Worm (Caenorhabditis elegans) whole organism, late embryonic: ENCODE results near the gene F49H12.4.

Experiments
- F13H6.1 ChIP-seq: sonication (generic microtip); optimal IDR thresholded peaks from 2 replicates; lab custom pipeline; 2016; ENCODE audit warnings: missing genetic modification characterization, missing compliant biosample characterization
- K09A11.1 ChIP-seq: sonication (generic microtip); optimal IDR thresholded peaks from 2 replicates; lab custom pipeline; 2017; ENCODE audit warnings: antibody characterized with exemption, mild to moderate bottlenecking, missing genetic modification characterization, missing compliant biosample characterization; ENCODE audit not compliant: insufficient read depth
- Y22D7AL.16 ChIP-seq: sonication (generic microtip); optimal IDR thresholded peaks from 2 replicates; lab custom pipeline; 2016; ENCODE audit warnings: missing genetic modification characterization, missing compliant biosample characterization
- ama-1 ChIP-seq: fragments of 150-350 bp; optimal IDR thresholded peaks from 2 replicates; lab custom pipeline; 2014
- ceh-19 ChIP-seq: fragments of 200-800 bp; sonication (Bioruptor generic); optimal IDR thresholded peaks from 2 replicates; lab custom pipeline; 2018; ENCODE audit warnings: mild to moderate bottlenecking, missing genetic modification characterization, missing compliant biosample characterization
- ceh-2 ChIP-seq: sonication (generic microtip); optimal IDR thresholded peaks from 2 replicates; lab custom pipeline; 2016; ENCODE audit warnings: missing genotype, missing genetic modification characterization, missing compliant biosample characterization
- ceh-22 ChIP-seq: sonication (generic microtip); optimal IDR thresholded peaks from 2 replicates; lab custom pipeline; 2017; ENCODE audit warnings: missing biosample characterization, missing genetic modification characterization
- ceh-31 ChIP-seq: sonication (generic microtip); optimal IDR thresholded peaks from 2 replicates; lab custom pipeline; 2016; ENCODE audit warnings: missing genetic modification characterization, missing compliant biosample characterization
- ceh-48 ChIP-seq: sonication (generic microtip); optimal IDR thresholded peaks from 2 replicates; lab custom pipeline; 2016; ENCODE audit warnings: missing genetic modification characterization, inconsistent platforms, missing compliant biosample characterization
- che-1 ChIP-seq: sonication (generic microtip); optimal IDR thresholded peaks from 2 replicates; lab custom pipeline; 2016; ENCODE audit warnings: mild to moderate bottlenecking, missing genetic modification characterization, missing compliant biosample characterization
- dve-1 ChIP-seq: sonication (generic microtip); optimal IDR thresholded peaks from 2 replicates; lab custom pipeline; 2017; ENCODE audit warnings: antibody characterized with exemption, mild to moderate bottlenecking, missing genetic modification characterization, missing compliant biosample characterization
- hlh-30 ChIP-seq: sonication (generic microtip); optimal IDR thresholded peaks from 2 replicates; lab custom pipeline; 2017; ENCODE audit warnings: antibody characterized with exemption, missing genetic modification characterization, missing compliant biosample characterization; ENCODE audit not compliant: insufficient read depth
- lin-11 ChIP-seq: fragments of 200-800 bp; sonication (Bioruptor generic); optimal IDR thresholded peaks from 2 replicates; lab custom pipeline; 2018; ENCODE audit warnings: mild to moderate bottlenecking, missing genetic modification characterization, missing compliant biosample characterization
- madf-2 ChIP-seq: sonication (generic microtip); optimal IDR thresholded peaks from 2 replicates; lab custom pipeline; 2017; ENCODE audit warnings: missing genetic modification characterization, missing compliant biosample characterization
- nhr-11 ChIP-seq: fragments of 150-350 bp; optimal IDR thresholded peaks from 2 replicates; lab custom pipeline; 2014; ENCODE audit warnings: missing biosample characterization, missing genetic modification characterization
- pag-3 ChIP-seq: sonication (generic microtip); optimal IDR thresholded peaks from 2 replicates; lab custom pipeline; 2016; ENCODE audit warnings: missing compliant biosample characterization, missing genetic modification characterization, borderline replicate concordance
- pha-2 ChIP-seq: sonication (generic microtip); optimal IDR thresholded peaks from 2 replicates; lab custom pipeline; 2017; ENCODE audit warnings: mild to moderate bottlenecking, missing genetic modification characterization, missing compliant biosample characterization
- pha-4 ChIP-seq: fragments of 150-350 bp; optimal IDR thresholded peaks from 2 replicates; lab custom pipeline; 2018; ENCODE audit warnings: missing biosample characterization, missing genetic modification reagents, missing genetic modification characterization
- pros-1 ChIP-seq: fragments of 150-350 bp; optimal IDR thresholded peaks from 2 replicates; lab custom pipeline; 2014; ENCODE audit warnings: missing biosample characterization, missing genetic modification reagents, missing genetic modification characterization
- ref-2 ChIP-seq: sonication (generic microtip); optimal IDR thresholded peaks from 2 replicates; lab custom pipeline; 2016; ENCODE audit warnings: missing genetic modification characterization, missing compliant biosample characterization
- rnt-1 ChIP-seq: sonication (generic microtip); optimal IDR thresholded peaks from 2 replicates; lab custom pipeline; 2016; ENCODE audit warnings: missing genetic modification characterization, missing compliant biosample characterization
- sdc-2 ChIP-seq: sonication (generic microtip); optimal IDR thresholded peaks from 2 replicates; lab custom pipeline; 2016; ENCODE audit warnings: missing genotype, missing genetic modification characterization, missing compliant biosample characterization
- sox-2 ChIP-seq: fragments of 200-800 bp; sonication (Bioruptor generic); IDR thresholded peaks from 2 replicates; pipeline ENCODE4 v1.3.6; 2022; ENCODE audit warnings: missing genetic modification reagents, missing genetic modification characterization, missing compliant biosample characterization
- sox-4 ChIP-seq: sonication (generic microtip); optimal IDR thresholded peaks from 2 replicates; lab custom pipeline; 2017; ENCODE audit warnings: mild to moderate bottlenecking, missing genetic modification characterization, inconsistent platforms, missing compliant biosample characterization
- tbx-2 ChIP-seq: sonication (generic microtip); optimal IDR thresholded peaks from 2 replicates; lab custom pipeline; 2016; ENCODE audit warnings: missing genetic modification characterization, missing compliant biosample characterization
- unc-42 ChIP-seq: sonication (generic microtip); optimal IDR thresholded peaks from 2 replicates; lab custom pipeline; 2016; ENCODE audit warnings: missing genotype, missing genetic modification characterization, missing compliant biosample characterization
- unc-55 ChIP-seq: sonication (generic microtip); optimal IDR thresholded peaks from 2 replicates; lab custom pipeline; 2017; ENCODE audit warnings: missing biosample characterization, missing genetic modification reagents, missing genetic modification characterization
- unc-86 ChIP-seq: sonication (generic microtip); optimal IDR thresholded peaks from 2 replicates; lab custom pipeline; 2016; ENCODE audit warnings: missing genetic modification characterization, missing compliant biosample characterization
- zip-5 ChIP-seq: sonication (generic microtip); optimal IDR thresholded peaks from 2 replicates; lab custom pipeline; 2016; ENCODE audit warnings: missing genetic modification characterization, missing compliant biosample characterization

F49H12.4 gene

DNA sequence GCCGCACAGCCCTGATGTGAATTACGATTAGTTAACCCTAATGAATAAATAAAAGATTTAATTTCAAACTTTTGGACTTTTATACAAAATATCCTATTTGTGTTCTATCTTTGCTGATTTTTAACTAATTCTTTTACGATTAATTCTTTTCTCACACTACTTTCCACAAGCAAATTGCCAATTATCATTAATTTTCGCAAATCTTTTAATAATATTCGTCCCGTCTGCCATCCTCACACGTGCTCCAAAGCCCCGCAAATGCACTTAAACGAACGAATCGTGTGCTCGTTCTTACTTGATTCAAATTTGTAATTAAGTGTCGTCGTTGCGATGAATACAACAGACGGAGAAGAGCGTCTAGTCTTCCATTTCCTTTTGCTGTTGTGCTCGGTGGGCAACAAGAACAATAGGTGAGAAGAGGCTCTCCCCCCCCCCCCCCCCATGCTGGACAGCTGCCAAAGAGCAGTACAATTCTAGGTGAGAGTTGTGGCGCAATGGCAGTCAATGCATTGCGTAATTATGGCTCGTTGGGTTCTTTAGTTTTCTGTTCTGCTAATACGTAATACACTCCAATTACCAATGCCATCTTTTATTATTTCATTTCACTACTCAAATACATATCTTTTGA is 35.0 kb upstream of the F49H12.4 start:
- TF ChIP-seq ceh-31 (tag; lab: Kevin White, UChicago) (peak; percentile 45), sox-2 (GFP tag; lab: Robert Waterston, UW) (peak; percentile 55), pha-4 (tag; lab: Kevin White, UChicago) (no peak), unc-42 (tag; lab: Kevin White, UChicago) (peak; percentile 96)

DNA sequence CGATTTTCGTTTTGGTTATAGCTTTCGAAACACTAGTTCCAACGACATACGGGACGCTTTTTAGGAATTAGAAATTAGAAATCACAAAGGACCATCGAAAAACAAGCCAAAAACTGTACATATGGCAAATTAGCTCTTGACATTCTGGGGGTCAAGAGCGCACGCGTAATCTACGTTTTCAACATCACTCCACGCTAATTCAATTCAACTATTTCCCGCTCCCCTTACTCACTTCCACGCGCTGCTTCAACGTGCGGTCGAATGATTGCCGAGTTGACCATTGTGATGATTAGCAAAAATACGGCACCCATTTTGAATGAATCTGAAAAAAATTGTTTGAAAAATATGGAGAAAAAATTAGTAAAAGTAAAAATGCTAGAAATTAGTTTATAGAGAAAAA is 34.0 kb upstream of the F49H12.4 start:
- TF ChIP-seq unc-42 (tag; lab: Kevin White, UChicago) (peak; percentile 74), F13H6.1 (no peak)

DNA sequence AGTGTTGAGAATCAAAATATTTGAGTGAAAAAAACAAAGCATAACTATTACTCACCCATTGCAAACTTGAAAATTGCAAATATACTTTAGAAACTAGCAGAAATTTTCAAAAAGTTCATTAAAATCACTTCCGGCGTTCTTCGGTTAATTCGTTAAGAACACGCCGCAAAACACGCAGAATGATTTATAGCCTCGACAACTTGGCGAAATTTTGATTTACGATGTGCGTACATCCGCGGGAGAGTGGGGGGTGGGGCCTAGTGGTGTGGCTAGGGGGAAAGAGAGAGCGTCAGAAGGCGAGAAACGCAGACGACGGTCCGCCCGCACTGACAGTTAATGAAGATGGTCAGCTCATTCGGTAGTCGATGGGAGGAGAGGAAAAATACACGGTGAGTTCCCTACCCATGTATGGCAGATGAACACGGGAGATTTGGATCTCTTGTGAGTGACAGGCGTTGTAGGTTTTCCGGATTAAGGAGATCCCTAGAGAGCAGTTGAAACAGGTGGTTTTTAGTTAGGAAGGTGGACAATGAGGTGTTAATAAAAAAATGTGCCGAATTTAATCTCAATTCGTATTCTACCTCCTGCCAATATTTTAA is 33.4 kb upstream of the F49H12.4 start, which contains the start of gene igcm-4:
Gene igcm-4, minus strand, starts transcription at position 237 of the 599 bp plus-strand sequence.
- no peak for TF ChIP-seq sox-2 (GFP tag; lab: Robert Waterston, UW)
- TF ChIP-seq ref-2 (tag; lab: Kevin White, UChicago) = peak; percentile 9
- no peak for TF ChIP-seq ama-1 (lab: Kevin White, UChicago)
- TF ChIP-seq unc-55 (GFP tag; lab: Kevin White, UChicago) = peak; percentile 99
- TF ChIP-seq hlh-30 (tag; lab: Kevin White, UChicago) = no peak
- TF ChIP-seq unc-86 (tag; lab: Kevin White, UChicago) = no peak
- TF ChIP-seq, all 69 proteins: peak for 2

DNA sequence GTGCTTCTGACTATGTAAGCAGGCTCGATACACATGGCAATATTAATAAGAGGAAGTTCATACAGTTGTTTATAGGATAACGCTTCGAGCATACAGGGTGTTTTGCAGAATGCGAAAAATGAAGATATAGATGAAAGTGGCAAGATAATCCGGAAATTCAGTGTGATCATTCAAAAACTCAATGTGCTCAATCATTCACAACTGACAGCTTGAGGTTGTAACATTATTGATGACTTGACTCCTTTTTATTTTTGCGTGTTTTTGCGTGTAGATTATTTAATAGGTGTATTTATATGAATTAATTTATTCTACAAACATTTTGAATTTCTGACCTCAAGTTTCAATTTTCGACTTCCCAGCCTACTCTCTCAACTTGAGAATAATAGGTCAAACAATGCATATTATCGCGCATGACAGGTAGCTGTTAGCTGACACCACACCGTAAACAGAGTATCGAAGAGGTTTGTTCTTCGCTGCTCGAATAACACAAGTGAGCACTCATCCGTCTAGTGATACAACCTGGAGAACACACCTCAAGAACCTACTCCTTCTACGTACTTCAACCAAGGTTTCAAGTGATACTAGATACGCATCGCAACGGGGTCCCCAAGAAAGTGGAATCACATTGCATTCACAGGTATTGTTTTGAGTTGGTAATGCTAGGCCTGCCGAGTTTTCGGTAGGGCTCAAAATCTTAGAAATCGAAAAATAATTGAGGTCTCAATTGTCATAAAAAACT is 32.3 kb upstream of the F49H12.4 start:
- peak; percentile 19 for TF ChIP-seq pha-2 (tag; lab: Kevin White, UChicago)
- TF ChIP-seq unc-55 (GFP tag; lab: Kevin White, UChicago) = peak; percentile 66
- TF ChIP-seq ceh-22 = peak; percentile 66
- TF ChIP-seq sdc-2 (tag; lab: Kevin White, UChicago) = no peak
- no peak for TF ChIP-seq che-1

DNA sequence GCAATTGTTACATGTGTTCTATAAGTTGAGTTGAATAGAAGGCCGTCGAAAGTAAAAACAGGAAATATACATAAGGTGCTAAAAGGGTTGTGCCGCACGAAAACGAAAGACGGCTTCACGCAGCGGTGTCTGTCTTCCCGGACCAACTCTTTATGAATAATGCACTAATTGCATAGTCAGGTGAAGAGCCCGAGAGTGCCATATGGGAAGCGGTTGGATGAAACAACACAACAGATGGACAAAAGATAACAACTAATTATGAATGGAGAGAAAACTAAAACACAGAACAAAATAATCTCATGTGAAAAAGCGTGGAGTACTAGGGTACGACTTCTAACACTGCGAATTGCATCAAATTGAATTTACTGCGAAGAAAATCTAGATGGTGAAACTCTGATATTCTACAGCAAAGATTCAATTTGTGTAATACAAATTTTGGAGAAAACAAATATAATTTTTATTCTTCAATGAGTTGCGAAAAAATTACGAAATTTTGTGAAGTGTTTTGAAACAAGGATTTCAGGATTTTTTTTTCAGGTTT is 30.7 kb upstream of the F49H12.4 start:
- TF ChIP-seq madf-2 (tag; lab: Kevin White, UChicago) = no peak
- no peak for TF ChIP-seq K09A11.1 (tag; lab: Kevin White, UChicago)
- TF ChIP-seq rnt-1 (tag; lab: Kevin White, UChicago) = no peak
- TF ChIP-seq hlh-30 (tag; lab: Kevin White, UChicago) = no peak
- TF ChIP-seq ref-2 (tag; lab: Kevin White, UChicago) = peak; percentile 23
- TF ChIP-seq dve-1 = no peak
- no peak for TF ChIP-seq tbx-2 (tag; lab: Kevin White, UChicago)
- TF ChIP-seq pag-3 = no peak
- TF ChIP-seq lin-11 (tag; lab: Kevin White, UChicago) = no peak
- TF ChIP-seq sox-4 (tag; lab: Kevin White, UChicago) = no peak
- TF ChIP-seq ceh-19 (GFP tag; lab: Kevin White, UChicago) = no peak
- no peak for TF ChIP-seq zip-5 (tag; lab: Kevin White, UChicago)
- TF ChIP-seq ceh-31 (tag; lab: Kevin White, UChicago) = peak; percentile 66
- TF ChIP-seq ceh-48 (tag; lab: Kevin White, UChicago) = no peak
- TF ChIP-seq unc-42 (tag; lab: Kevin White, UChicago) = peak; percentile 89
- no peak for TF ChIP-seq ceh-2 (tag; lab: Kevin White, UChicago)
- TF ChIP-seq nhr-11 (tag; lab: Kevin White, UChicago) = no peak
- TF ChIP-seq Y22D7AL.16 (tag; lab: Kevin White, UChicago) = no peak
- no peak for TF ChIP-seq pros-1 (tag; lab: Kevin White, UChicago)
- TF ChIP-seq F13H6.1 = no peak
